Worm (Caenorhabditis elegans): ENCODE data around the gene Y37E11B.6.

Y37E11B.6 gene

DNA sequence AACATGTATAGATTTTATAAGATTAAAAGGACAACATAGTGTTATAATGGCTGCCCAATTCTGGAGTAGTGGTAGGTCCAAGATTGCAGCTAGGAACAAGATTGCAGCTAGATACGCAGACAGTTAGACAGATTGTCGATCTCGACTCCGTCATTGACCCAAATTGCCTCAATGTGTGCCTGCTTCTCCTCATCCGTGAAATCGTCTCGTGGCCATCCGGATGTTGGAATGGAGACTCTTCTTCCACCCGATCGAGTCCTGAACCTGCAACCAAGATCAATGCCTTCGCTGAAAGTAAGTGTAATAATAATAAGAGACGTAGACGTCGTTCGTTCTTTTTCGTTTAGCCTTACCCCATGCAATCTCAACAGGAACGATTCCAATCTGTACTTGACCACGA lies 20.4 kb downstream of the Y37E11B.6 start:
- no peak for TF ChIP-seq unc-62 (GFP tag; optimal IDR thresholded peaks at IDR 0.05)

DNA sequence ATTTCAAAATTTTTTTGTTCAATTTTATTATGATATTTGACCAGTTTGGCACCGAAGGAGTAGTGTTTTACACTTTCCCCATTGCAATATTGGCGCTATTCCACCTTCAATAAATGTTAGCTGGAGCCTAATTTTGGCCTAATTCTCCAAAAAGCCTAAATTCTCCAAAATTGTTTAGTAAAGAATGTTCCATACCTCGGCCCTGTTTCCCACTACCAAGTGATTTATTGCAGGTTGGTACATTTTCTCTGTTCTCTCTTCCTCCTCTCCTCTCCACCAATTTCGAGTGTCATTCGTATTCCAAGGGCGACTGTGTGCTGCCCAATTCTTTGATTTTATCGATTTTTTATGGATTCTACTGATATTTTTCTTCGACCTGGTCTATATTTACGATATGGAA lies 21.0 kb downstream of the Y37E11B.6 start, which contains the start of gene Y37E11B.2:
TSS of gene Y37E11B.2 (plus strand) at position 301 of the 400 bp plus-strand sequence.
- no peak for TF ChIP-seq unc-62 (GFP tag; optimal IDR thresholded peaks at IDR 0.05)

- TF ChIP-seq unc-62 (GFP tag; optimal IDR thresholded peaks at IDR 0.05) = no peak
Observed at ce11 chrIV:3570612-3571011, 28.5 kb downstream of the Y37E11B.6 start.

- TF ChIP-seq unc-62 (GFP tag; optimal IDR thresholded peaks at IDR 0.05) = no peak
Observed at ce11 chrIV:3568608-3569007, 30.5 kb downstream of the Y37E11B.6 start, which contains the start of gene otpl-1. TSS of gene otpl-1 (plus strand) at chrIV:3568979.

ce11 chrIV:3564901-3565300 lies 34.2 kb downstream of the Y37E11B.6 start, which contains the start of gene sre-5:
TSS of gene sre-5 (plus strand) at chrIV:3565201.
- TF ChIP-seq unc-62 (GFP tag; optimal IDR thresholded peaks at IDR 0.05) = no peak

ce11 chrIV:3559201-3559600 lies 39.9 kb downstream of the Y37E11B.6 start:
- TF ChIP-seq unc-62 (GFP tag; optimal IDR thresholded peaks at IDR 0.05) = no peak

- TF ChIP-seq unc-62 (GFP tag; optimal IDR thresholded peaks at IDR 0.05) = no peak
Observed at ce11 chrIV:3557331-3557730, 41.8 kb downstream of the Y37E11B.6 start, which contains the start of gene osm-9. TSS of gene osm-9 (minus strand) at chrIV:3557431.

DNA sequence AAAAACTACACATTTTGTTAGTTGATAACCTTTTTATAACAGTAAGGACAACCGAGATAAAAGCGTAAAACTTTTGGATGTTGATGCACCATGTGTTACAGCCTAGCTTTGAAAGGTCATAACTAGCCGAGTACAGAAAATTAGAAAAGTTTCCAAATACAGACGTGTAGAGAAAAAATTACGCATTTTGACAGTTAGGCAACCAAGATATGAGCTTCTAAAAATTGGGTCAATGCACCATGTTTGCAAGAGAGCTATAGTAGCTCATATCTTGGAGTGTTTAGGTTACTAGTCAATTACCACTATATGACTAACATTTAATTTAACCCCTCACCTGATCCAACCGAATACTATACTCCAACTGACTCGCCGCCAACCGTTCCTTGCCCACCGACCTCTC lies 46.2 kb downstream of the Y37E11B.6 start:
- TF ChIP-seq unc-62 (GFP tag; optimal IDR thresholded peaks at IDR 0.05) = no peak

- no peak for TF ChIP-seq unc-62 (GFP tag; optimal IDR thresholded peaks at IDR 0.05)
Observed at ce11 chrIV:3551777-3552462, 47.2 kb downstream of the Y37E11B.6 start.
